Fruit fly (Drosophila melanogaster) whole organism, adult: ENCODE measurements around the gene Polr2A.

Experiments used
- CG11617 ChIP-seq: fragments of 200-800 bp; sonication (Bioruptor generic); optimal IDR thresholded peaks from 2 replicates; lab custom pipeline; 2017; ENCODE audit warnings: mild to moderate bottlenecking, missing biosample characterization, missing genetic modification reagents, missing genetic modification characterization
- CG12768 ChIP-seq: fragments of 200-800 bp; sonication (Bioruptor generic); optimal IDR thresholded peaks from 2 replicates; lab custom pipeline; 2017; ENCODE audit warnings: missing biosample characterization, missing genetic modification characterization, mild to moderate bottlenecking, moderate library complexity, missing genetic modification reagents
- CG14711 ChIP-seq: fragments of 200-800 bp; sonication (Bioruptor generic); optimal IDR thresholded peaks from 2 replicates; lab custom pipeline; 2018; ENCODE audit warnings: missing biosample characterization, mild to moderate bottlenecking, missing genetic modification characterization, moderate library complexity
- CG1620 ChIP-seq: fragments of 200-800 bp; sonication (Bioruptor generic); optimal IDR thresholded peaks from 2 replicates; lab custom pipeline; 2016; ENCODE audit warnings: missing biosample characterization, missing genetic modification characterization
- CG33017 ChIP-seq: fragments of 200-800 bp; sonication (Bioruptor generic); optimal IDR thresholded peaks from 2 replicates; lab custom pipeline; 2018; ENCODE audit warnings: missing biosample characterization, mild to moderate bottlenecking, missing genetic modification characterization, moderate library complexity
- CG5204 ChIP-seq: fragments of 200-800 bp; sonication (Bioruptor generic); optimal IDR thresholded peaks from 2 replicates; lab custom pipeline; 2016; ENCODE audit warnings: missing biosample characterization, missing genetic modification characterization
- CG7045 ChIP-seq: fragments of 200-800 bp; sonication (Bioruptor generic); optimal IDR thresholded peaks from 2 replicates; lab custom pipeline; 2017; ENCODE audit warnings: missing biosample characterization, mild to moderate bottlenecking, missing genetic modification characterization
- CG7101 ChIP-seq: fragments of 200-800 bp; sonication (Bioruptor generic); optimal IDR thresholded peaks from 2 replicates; lab custom pipeline; 2018; ENCODE audit warnings: missing biosample characterization, mild to moderate bottlenecking, missing genetic modification characterization, moderate library complexity
- Clk ChIP-seq: fragments of 200-800 bp; sonication (Bioruptor generic); optimal IDR thresholded peaks from 2 replicates; lab custom pipeline; 2017; ENCODE audit warnings: missing biosample characterization, missing genetic modification characterization
- Crg-1 ChIP-seq: fragments of 200-800 bp; sonication (Bioruptor generic); optimal IDR thresholded peaks from 2 replicates; lab custom pipeline; 2016; ENCODE audit warnings: missing biosample characterization, missing genetic modification characterization
- Hr96 ChIP-seq: fragments of 200-800 bp; sonication (Bioruptor generic); optimal IDR thresholded peaks from 2 replicates; lab custom pipeline; 2016; ENCODE audit warnings: missing biosample characterization, missing genetic modification characterization
- Mnt ChIP-seq: fragments of 200-800 bp; sonication (Bioruptor generic); optimal IDR thresholded peaks from 2 replicates; lab custom pipeline; 2016; ENCODE audit warnings: missing biosample characterization, mild to moderate bottlenecking, missing genetic modification characterization
- bab1 ChIP-seq: fragments of 200-800 bp; sonication (Bioruptor generic); optimal IDR thresholded peaks from 3 replicates; lab custom pipeline; 2019; ENCODE audit warnings: missing biosample characterization, mild to moderate bottlenecking, missing genetic modification characterization, moderate library complexity
- cic ChIP-seq: fragments of 200-800 bp; sonication (Bioruptor generic); optimal IDR thresholded peaks from 2 replicates; lab custom pipeline; 2017; ENCODE audit warnings: missing biosample characterization, mild to moderate bottlenecking, missing genetic modification characterization, moderate library complexity
- cnc ChIP-seq, 2 experiments: fragments of >200 bp; optimal IDR thresholded peaks; 2 replicates each; lab custom pipeline; 2017
- kay ChIP-seq: fragments of 200-800 bp; sonication (Bioruptor generic); peaks from one replicate; lab custom pipeline; 2016; ENCODE audit warnings: missing biosample characterization, missing genetic modification characterization, borderline replicate concordance
- ovo ChIP-seq: fragments of 200-800 bp; sonication (Bioruptor generic); optimal IDR thresholded peaks from 2 replicates; lab custom pipeline; 2016; ENCODE audit warnings: missing biosample characterization, missing genetic modification characterization
- pad ChIP-seq: fragments of 200-800 bp; sonication (Bioruptor generic); optimal IDR thresholded peaks from 3 replicates; lab custom pipeline; 2017; ENCODE audit warnings: missing biosample characterization, missing genetic modification characterization, mild to moderate bottlenecking, moderate library complexity, missing genetic modification reagents
- tj ChIP-seq: fragments of 200-800 bp; sonication (Bioruptor generic); optimal IDR thresholded peaks from 3 replicates; lab custom pipeline; 2017; ENCODE audit warnings: missing biosample characterization, mild to moderate bottlenecking, missing genetic modification characterization, moderate library complexity
- toe ChIP-seq: fragments of 200-800 bp; sonication (Bioruptor generic); optimal IDR thresholded peaks from 2 replicates; lab custom pipeline; 2016; ENCODE audit warnings: missing biosample characterization, missing genetic modification characterization

Gene Polr2A

dm6 chrX:11578841-11579240, 8.7 kb upstream of the Polr2A start:
- TF ChIP-seq Clk (GFP tag; lab: Kevin White, UChicago) (no peak), Hr96 (GFP tag; lab: Kevin White, UChicago) (no peak), CG12768 (GFP tag; lab: Kevin White, UChicago) (no peak), CG1620 (GFP tag; lab: Kevin White, UChicago) (no peak), kay (no peak), cic (GFP tag; lab: Kevin White, UChicago) (no peak), CG5204 (GFP tag; lab: Kevin White, UChicago) (no peak), CG14711 (tag; lab: Kevin White, UChicago) (no peak), CG7045 (GFP tag; lab: Kevin White, UChicago) (no peak), CG11617 (GFP tag; lab: Kevin White, UChicago) (no peak), tj (no peak)

dm6 chrX:11576540-11576939, 6.4 kb upstream of the Polr2A start, which contains the start of gene CG11695:
Gene CG11695, plus strand, starts transcription at chrX:11576883.
- TF ChIP-seq toe (GFP tag; lab: Kevin White, UChicago) = no peak
- TF ChIP-seq ovo (GFP tag; lab: Kevin White, UChicago) = peak; percentile 47
- no peak for TF ChIP-seq cnc (optimal IDR thresholded peaks at IDR 0.05; lab: Kevin White, UChicago)
- TF ChIP-seq bab1 (GFP tag; lab: Kevin White, UChicago) = peak; percentile 90
- TF ChIP-seq CG11617 (GFP tag; lab: Kevin White, UChicago) = peak; percentile 79
- TF ChIP-seq cic (GFP tag; lab: Kevin White, UChicago) = peak; percentile 5
- TF ChIP-seq kay = no peak
- TF ChIP-seq Clk (GFP tag; lab: Kevin White, UChicago) = no peak
- TF ChIP-seq pad (GFP tag; lab: Kevin White, UChicago) = peak; percentile 68
- TF ChIP-seq CG14711 (tag; lab: Kevin White, UChicago) = peak; percentile 77
- no peak for TF ChIP-seq Hr96 (GFP tag; lab: Kevin White, UChicago)
- no peak for TF ChIP-seq CG5204 (GFP tag; lab: Kevin White, UChicago)
- no peak for TF ChIP-seq CG33017
- TF ChIP-seq tj = peak; percentile 59
- peak; percentile 81 for TF ChIP-seq CG1620 (GFP tag; lab: Kevin White, UChicago)
- TF ChIP-seq Mnt (GFP tag; lab: Kevin White, UChicago) = peak; percentile 77
- TF ChIP-seq CG7101 = peak; percentile 85
- peak; percentile 55 for TF ChIP-seq CG7045 (GFP tag; lab: Kevin White, UChicago)
- peak; percentile 42 for TF ChIP-seq Crg-1
- peak; percentile 62 for TF ChIP-seq CG12768 (GFP tag; lab: Kevin White, UChicago)

- TF ChIP-seq toe (GFP tag; lab: Kevin White, UChicago) (no peak), CG5204 (GFP tag; lab: Kevin White, UChicago) (no peak), CG11617 (GFP tag; lab: Kevin White, UChicago) (no peak), Mnt (GFP tag; lab: Kevin White, UChicago) (no peak), pad (GFP tag; lab: Kevin White, UChicago) (no peak), Hr96 (GFP tag; lab: Kevin White, UChicago) (no peak)
Measured at dm6 chrX:11573529-11573928, 3.4 kb upstream of the Polr2A start, which contains the start of gene CG11696. Gene CG11696, plus strand, starts transcription at chrX:11573731.

- TF ChIP-seq tj (no peak), cnc (optimal IDR thresholded peaks at IDR 0.05; lab: Kevin White, UChicago) (no peak), ovo (GFP tag; lab: Kevin White, UChicago) (no peak), CG11617 (GFP tag; lab: Kevin White, UChicago) (no peak), CG14711 (tag; lab: Kevin White, UChicago) (no peak), CG7101 (peak; percentile 46), Clk (GFP tag; lab: Kevin White, UChicago) (no peak)
Measured at dm6 chrX:11572270-11572914, 2.3 kb upstream of the Polr2A start, which contains the start of the genes Kmn1 and Reepl1. Gene Kmn1, minus strand, starts transcription at chrX:11572442. Gene Reepl1, plus strand, starts transcription at chrX:11572707.

dm6 chrX:11561450-11562040, 8.6 kb downstream of the Polr2A start, which contains the start of gene PGRP-SA:
Gene PGRP-SA, plus strand, starts transcription at chrX:11561643.
- TF ChIP-seq ovo (GFP tag; lab: Kevin White, UChicago) (no peak), cnc (optimal IDR thresholded peaks at IDR 0.05; lab: Kevin White, UChicago) (no peak), CG1620 (GFP tag; lab: Kevin White, UChicago) (no peak), cic (GFP tag; lab: Kevin White, UChicago) (peak; percentile 79), CG5204 (GFP tag; lab: Kevin White, UChicago) (no peak), kay (no peak), CG7101 (peak; percentile 5), bab1 (GFP tag; lab: Kevin White, UChicago) (peak; percentile 38), CG12768 (GFP tag; lab: Kevin White, UChicago) (peak; percentile 9)
